Worm (Caenorhabditis elegans) whole organism, midembryonic: ENCODE results near the gene fbxa-224.

ENCODE experiments used
- T22C8.4 ChIP-seq: fragments of 200-800 bp; sonication (Bioruptor generic); IDR thresholded peaks from 2 replicates; pipeline ENCODE4 v1.3.6; 2022; ENCODE audit warnings: missing genetic modification characterization, missing compliant biosample characterization
- cog-1 ChIP-seq: sonication (generic microtip); optimal IDR thresholded peaks from 2 replicates; lab custom pipeline; 2016; ENCODE audit warnings: missing genetic modification characterization, missing compliant biosample characterization
- flt-1 ChIP-seq: fragments of 200-800 bp; sonication (Bioruptor generic); IDR thresholded peaks from 2 replicates; pipeline ENCODE4 v1.3.6; 2022; ENCODE audit warnings: missing genetic modification characterization, missing compliant biosample characterization
- klf-2 ChIP-seq: fragments of 200-800 bp; sonication (Bioruptor generic); conservative IDR thresholded peaks from 2 replicates; pipeline ENCODE4 v1.3.6; 2022; ENCODE audit warnings: missing genetic modification reagents, missing genetic modification characterization, missing compliant biosample characterization
- med-1 ChIP-seq: sonication (generic microtip); optimal IDR thresholded peaks from 2 replicates; lab custom pipeline; 2017; ENCODE audit warnings: missing genetic modification characterization, mild to moderate bottlenecking, missing compliant biosample characterization, antibody characterized with exemption, missing genetic modification reagents; ENCODE audit not compliant: insufficient read depth
- ref-1 ChIP-seq: fragments of 200-800 bp; sonication (Bioruptor generic); conservative IDR thresholded peaks from 2 replicates; pipeline ENCODE4 v1.3.6; 2022; ENCODE audit warnings: missing genetic modification reagents, missing genetic modification characterization, missing compliant biosample characterization
- tab-1 ChIP-seq: fragments of 200-800 bp; sonication (Bioruptor generic); IDR thresholded peaks from 2 replicates; pipeline ENCODE4 v1.3.6; 2022; ENCODE audit warnings: missing genetic modification characterization, missing compliant biosample characterization
- ztf-23 ChIP-seq: fragments of 200-800 bp; sonication (Bioruptor generic); IDR thresholded peaks from 2 replicates; pipeline ENCODE4 v1.3.6; 2022; ENCODE audit warnings: missing genetic modification reagents, missing genetic modification characterization, missing compliant biosample characterization
- ztf-29 ChIP-seq: fragments of 200-800 bp; sonication (Bioruptor generic); IDR thresholded peaks from 2 replicates; pipeline ENCODE4 v1.3.6; 2022; ENCODE audit warnings: missing genetic modification reagents, missing genetic modification characterization, missing compliant biosample characterization

Gene fbxa-224

DNA sequence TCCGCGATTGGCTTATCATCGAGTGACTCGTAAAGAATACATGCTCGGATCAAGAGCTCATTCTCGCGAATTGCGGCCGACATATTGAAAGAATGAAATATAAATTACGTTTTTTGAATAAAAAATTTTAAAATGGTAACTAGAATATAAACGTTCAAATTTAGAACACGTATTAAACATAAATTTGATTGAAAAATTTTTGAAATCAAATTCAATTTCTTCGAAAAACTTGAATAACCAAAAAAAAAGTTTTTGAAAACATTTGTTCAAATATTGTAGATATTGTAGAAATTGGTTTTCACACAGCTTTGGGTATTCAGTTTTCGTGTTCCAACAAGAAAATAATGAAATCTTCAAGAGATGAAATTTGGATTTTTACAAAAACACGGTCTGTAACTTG, at the start of gene fbxa-224:
TSS of gene fbxa-224 (minus strand) at position 101 of the 400 bp plus-strand sequence.
- TF ChIP-seq T22C8.4 (no peak), med-1 (no peak), ztf-23 (GFP tag; lab: Robert Waterston, UW) (no peak), tab-1 (GFP tag; lab: Robert Waterston, UW) (no peak)

DNA sequence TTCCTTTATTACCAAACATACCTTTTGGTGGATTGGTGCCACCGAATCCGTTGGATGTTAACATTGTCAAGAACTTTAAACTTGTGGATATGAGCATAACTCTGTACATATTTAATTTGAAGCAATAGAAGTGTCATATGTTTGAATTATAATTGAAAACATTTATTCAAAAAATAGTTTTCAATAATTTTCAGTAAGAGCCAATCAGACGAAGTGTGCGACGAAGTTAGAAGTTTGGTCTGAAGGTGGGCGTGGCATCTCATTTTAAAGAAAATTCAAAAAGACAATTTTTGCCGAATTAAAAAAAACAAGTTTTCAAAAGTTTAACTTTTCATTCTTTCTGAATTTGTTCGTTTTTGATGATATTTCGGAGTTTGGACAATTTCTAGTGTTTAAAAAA, 46.9 kb upstream of the fbxa-224 start, which contains the start of gene syd-1:
TSS of gene syd-1 (minus strand) at position 101 of the 400 bp plus-strand sequence.
- TF ChIP-seq tab-1 (GFP tag; lab: Robert Waterston, UW) (no peak), cog-1 (tag; lab: Kevin White, UChicago) (no peak), flt-1 (GFP tag; lab: Robert Waterston, UW) (no peak)

DNA sequence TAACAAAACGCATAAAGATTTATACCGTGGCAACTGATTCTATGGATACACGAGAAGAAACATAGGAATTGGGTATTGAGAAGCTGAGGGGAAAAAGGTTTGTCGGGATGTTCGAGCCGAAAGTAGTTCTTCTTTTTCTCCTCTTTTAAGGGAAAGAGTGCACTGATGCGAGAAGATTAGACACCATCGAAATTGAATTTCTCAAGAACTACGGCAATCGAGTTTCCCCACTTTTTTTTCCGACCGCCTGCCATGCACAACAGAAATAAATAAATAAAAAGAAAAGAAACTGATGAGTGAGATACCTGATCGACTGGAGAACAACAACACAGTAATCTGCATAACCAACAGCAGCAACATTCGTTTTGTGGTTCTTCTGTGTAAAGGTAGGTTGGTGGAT, 46.3 kb upstream of the fbxa-224 start:
- TF ChIP-seq tab-1 (GFP tag; lab: Robert Waterston, UW): no peak
- TF ChIP-seq ztf-29: no peak
- TF ChIP-seq ref-1: no peak
- no peak for TF ChIP-seq T22C8.4
- no peak for TF ChIP-seq cog-1 (tag; lab: Kevin White, UChicago)
- no peak for TF ChIP-seq flt-1 (GFP tag; lab: Robert Waterston, UW)
- no peak for TF ChIP-seq ztf-23 (GFP tag; lab: Robert Waterston, UW)
- TF ChIP-seq klf-2 (GFP tag; lab: Robert Waterston, UW): no peak
- no peak for TF ChIP-seq med-1

DNA sequence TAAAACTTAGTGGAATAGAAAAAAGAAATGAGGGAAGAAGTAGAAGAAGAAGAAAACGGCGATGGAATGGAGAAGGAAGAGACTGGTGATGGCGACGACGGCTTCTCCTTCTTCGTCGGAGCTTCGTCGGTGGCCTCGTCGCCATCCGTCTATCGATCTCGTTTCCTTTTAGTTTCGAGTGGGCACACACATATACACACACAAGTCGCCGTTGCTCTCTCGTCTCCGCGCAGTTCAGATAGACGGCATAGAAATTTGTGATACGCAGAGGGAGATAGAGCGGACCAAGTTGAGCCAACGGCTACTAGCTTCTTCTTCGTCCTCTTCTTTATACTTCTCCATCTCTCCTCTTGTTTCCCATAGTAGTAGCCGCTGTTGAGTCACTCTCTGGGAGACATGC, 45.3 kb upstream of the fbxa-224 start:
- TF ChIP-seq ztf-23 (GFP tag; lab: Robert Waterston, UW): no peak
- no peak for TF ChIP-seq klf-2 (GFP tag; lab: Robert Waterston, UW)
- no peak for TF ChIP-seq flt-1 (GFP tag; lab: Robert Waterston, UW)
- TF ChIP-seq ref-1: no peak
- TF ChIP-seq med-1: no peak
- no peak for TF ChIP-seq tab-1 (GFP tag; lab: Robert Waterston, UW)
- no peak for TF ChIP-seq T22C8.4
- TF ChIP-seq cog-1 (tag; lab: Kevin White, UChicago): no peak
- TF ChIP-seq ztf-29: no peak

DNA sequence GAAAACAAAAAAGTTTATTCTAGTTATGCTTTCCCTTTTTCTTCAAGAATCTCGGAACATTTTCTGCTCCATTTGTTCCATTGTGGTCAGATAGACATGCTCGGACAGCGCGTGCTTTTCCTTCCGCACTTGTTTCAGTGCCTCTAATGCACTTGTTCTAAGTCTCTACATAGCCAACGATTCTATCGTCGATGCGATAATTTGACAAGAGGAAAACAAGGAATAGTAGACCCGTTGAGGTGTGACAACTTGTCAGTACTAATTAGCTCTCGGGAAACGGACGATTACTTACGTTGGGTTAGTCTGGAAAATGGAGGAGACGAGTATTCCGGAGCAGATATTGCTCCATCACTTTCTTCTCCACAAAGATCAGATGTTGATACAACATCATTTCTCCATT, 40.4 kb upstream of the fbxa-224 start:
- no peak for TF ChIP-seq ref-1
- no peak for TF ChIP-seq tab-1 (GFP tag; lab: Robert Waterston, UW)
- no peak for TF ChIP-seq med-1
- no peak for TF ChIP-seq klf-2 (GFP tag; lab: Robert Waterston, UW)
- no peak for TF ChIP-seq ztf-23 (GFP tag; lab: Robert Waterston, UW)
- TF ChIP-seq flt-1 (GFP tag; lab: Robert Waterston, UW): no peak
- no peak for TF ChIP-seq ztf-29
- no peak for TF ChIP-seq cog-1 (tag; lab: Kevin White, UChicago)
- no peak for TF ChIP-seq T22C8.4

DNA sequence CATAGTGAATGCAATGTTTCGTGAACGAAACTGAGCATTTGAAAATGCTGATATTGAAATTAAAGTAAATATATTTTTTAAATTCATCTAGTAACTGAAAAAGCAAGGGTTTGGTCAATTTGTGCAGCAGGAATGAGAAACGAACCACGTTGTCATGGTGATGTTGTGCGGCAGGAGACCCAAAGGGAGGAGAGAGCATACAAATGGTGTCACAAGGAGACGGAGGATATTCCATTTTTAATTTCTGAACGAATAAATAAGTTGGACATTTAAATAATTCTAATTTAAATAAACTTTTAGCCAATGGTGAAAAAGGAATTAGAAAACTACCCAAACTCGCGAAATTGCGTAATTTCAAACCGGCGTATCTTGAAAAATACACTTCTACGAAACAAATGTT, 35.6 kb upstream of the fbxa-224 start, which contains the start of gene mks-3:
TSS of gene mks-3 (minus strand) at position 101 of the 400 bp plus-strand sequence.
- TF ChIP-seq ref-1: no peak
- no peak for TF ChIP-seq ztf-23 (GFP tag; lab: Robert Waterston, UW)
- TF ChIP-seq flt-1 (GFP tag; lab: Robert Waterston, UW): no peak
- no peak for TF ChIP-seq T22C8.4
- no peak for TF ChIP-seq ztf-29
- no peak for TF ChIP-seq klf-2 (GFP tag; lab: Robert Waterston, UW)
- TF ChIP-seq cog-1 (tag; lab: Kevin White, UChicago): no peak
- TF ChIP-seq tab-1 (GFP tag; lab: Robert Waterston, UW): no peak
- no peak for TF ChIP-seq med-1

DNA sequence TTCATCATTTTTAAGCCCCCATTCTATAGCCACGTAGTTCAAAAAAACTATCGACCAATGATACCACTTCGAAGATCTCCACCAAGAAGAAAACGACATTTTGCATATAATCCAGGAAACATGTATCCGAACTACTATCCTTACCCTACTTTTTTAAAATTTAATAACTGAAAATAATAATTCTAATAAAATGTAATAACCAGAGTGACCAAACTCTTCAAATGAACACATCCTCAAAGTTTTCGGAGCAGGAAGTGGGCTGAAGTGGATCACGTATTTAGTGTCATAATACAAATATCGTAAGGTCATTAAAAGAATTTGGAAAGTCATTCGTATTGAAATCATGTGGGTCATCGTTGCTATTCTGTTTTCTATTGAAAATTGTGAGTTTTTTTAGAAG, 29.5 kb upstream of the fbxa-224 start, which contains the start of gene F35D2.6:
TSS of gene F35D2.6 (plus strand) at position 301 of the 400 bp plus-strand sequence.
- no peak for TF ChIP-seq ztf-23 (GFP tag; lab: Robert Waterston, UW)
- TF ChIP-seq ztf-29: no peak
- no peak for TF ChIP-seq med-1
- TF ChIP-seq T22C8.4: no peak
- no peak for TF ChIP-seq ref-1
- no peak for TF ChIP-seq tab-1 (GFP tag; lab: Robert Waterston, UW)
- no peak for TF ChIP-seq klf-2 (GFP tag; lab: Robert Waterston, UW)
- TF ChIP-seq flt-1 (GFP tag; lab: Robert Waterston, UW): no peak
- no peak for TF ChIP-seq cog-1 (tag; lab: Kevin White, UChicago)

DNA sequence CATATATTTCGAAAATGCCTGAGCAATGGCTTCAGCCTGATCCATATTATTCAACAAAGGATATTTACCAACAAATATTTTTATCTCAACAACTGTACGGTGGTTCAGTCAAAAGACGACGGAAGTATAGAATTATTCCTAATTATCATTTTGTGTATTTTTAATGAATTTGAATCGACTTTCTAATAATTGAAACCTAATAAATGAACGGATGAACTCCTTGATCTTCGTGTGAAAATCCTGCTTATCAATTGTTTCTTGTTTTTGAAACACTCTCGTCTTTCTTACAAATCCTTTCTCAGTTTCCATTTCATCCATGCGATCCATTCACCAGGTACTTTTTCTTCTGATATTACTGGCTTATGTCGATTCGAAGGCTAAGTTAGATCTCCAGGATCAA, 27.7 kb upstream of the fbxa-224 start, which contains the start of gene F35D2.1:
TSS of gene F35D2.1 (plus strand) at position 301 of the 400 bp plus-strand sequence.
- TF ChIP-seq T22C8.4: no peak
- TF ChIP-seq cog-1 (tag; lab: Kevin White, UChicago): no peak
- no peak for TF ChIP-seq tab-1 (GFP tag; lab: Robert Waterston, UW)
- no peak for TF ChIP-seq med-1
- no peak for TF ChIP-seq ref-1
- TF ChIP-seq klf-2 (GFP tag; lab: Robert Waterston, UW): no peak
- no peak for TF ChIP-seq flt-1 (GFP tag; lab: Robert Waterston, UW)
- no peak for TF ChIP-seq ztf-23 (GFP tag; lab: Robert Waterston, UW)
- no peak for TF ChIP-seq ztf-29

DNA sequence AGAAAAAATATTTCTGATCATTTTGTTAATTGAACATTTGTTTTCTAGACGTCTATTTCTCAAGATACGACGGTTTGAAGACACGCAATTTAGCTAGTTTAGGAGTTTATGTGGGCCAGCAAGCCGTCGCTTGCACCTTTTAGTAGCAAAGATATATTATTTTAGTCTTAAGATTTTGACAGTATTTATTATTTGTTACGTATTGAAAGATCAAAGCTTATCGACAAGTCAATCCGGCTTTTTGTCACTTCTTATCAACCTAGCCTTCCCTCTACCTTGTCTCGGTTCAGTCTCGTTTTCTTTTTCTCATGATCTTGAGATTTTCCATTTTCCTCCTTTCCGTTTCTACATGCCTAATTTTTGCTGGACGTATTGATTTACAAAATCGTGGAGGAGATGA, 26.2 kb upstream of the fbxa-224 start, which contains the start of gene F35D2.2:
TSS of gene F35D2.2 (plus strand) at position 301 of the 400 bp plus-strand sequence.
- TF ChIP-seq ref-1 (no peak), ztf-29 (no peak), klf-2 (GFP tag; lab: Robert Waterston, UW) (no peak), ztf-23 (GFP tag; lab: Robert Waterston, UW) (no peak), tab-1 (GFP tag; lab: Robert Waterston, UW) (no peak), med-1 (no peak), cog-1 (tag; lab: Kevin White, UChicago) (no peak), flt-1 (GFP tag; lab: Robert Waterston, UW) (no peak), T22C8.4 (no peak)

DNA sequence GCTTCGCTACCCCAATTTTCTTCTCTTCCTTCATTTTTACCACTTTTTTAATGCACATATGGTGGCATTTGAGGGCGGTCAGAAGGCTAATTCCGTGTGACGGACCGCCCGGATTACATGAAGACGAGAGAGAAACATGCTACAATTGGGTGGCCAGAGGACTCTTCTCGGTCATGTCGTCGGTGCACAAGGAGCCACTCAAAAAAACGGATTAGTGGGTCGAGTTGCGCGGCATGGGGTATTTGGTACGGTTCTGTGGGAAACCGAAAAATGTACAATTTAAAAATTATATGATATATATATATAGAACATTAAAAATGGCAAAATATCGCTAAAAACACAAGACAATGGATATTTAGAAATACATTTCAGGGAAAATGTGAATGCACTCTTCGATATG, 22.9 kb upstream of the fbxa-224 start:
- TF ChIP-seq ztf-23 (GFP tag; lab: Robert Waterston, UW): no peak
- no peak for TF ChIP-seq med-1
- TF ChIP-seq klf-2 (GFP tag; lab: Robert Waterston, UW): no peak
- TF ChIP-seq ztf-29: no peak
- no peak for TF ChIP-seq tab-1 (GFP tag; lab: Robert Waterston, UW)
- no peak for TF ChIP-seq ref-1
- no peak for TF ChIP-seq flt-1 (GFP tag; lab: Robert Waterston, UW)
- no peak for TF ChIP-seq cog-1 (tag; lab: Kevin White, UChicago)
- no peak for TF ChIP-seq T22C8.4
